In the genomic region with DNA sequence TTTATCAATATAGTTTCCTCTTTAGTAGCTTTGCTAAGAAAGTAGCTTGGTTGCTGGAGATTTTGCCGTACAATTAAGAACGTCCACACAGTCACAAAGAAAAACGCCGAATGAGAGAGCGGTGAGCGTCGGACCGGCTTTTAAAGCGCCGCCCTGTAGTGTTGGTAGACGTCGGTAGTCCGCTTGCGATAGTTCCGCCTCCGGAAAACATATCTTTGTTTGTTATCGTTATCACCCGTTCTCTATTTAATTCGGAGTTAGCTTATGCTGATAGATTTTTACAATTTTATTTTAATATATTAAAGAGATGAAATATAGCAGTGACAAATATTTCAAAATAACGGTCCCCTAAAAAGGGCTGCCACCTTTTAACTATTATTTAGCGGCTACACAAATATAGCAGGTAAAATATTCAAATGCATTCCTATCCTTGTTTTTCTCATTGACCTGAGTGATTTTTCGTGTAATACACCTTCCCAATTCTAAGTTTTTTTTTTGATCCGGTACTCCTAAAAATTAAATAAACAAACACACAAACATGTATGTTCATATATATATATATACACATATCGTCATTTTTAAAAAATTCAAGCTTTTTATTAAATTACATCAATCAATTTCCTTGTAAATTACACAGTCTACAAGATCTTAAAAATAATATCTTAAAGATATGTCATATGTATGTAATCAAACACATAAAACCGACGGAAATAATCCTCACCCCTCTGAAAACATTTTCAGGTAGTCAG, we compare ENCODE assay signal across 2 fruit fly cellular contexts.
TF ChIP-seq lines count a peak whose summit lies in the region.

A gene (minus strand): TSS at position 119 of the 749 bp plus-strand sequence.

TF ChIP-seq in whole organism, embryonic, 481 proteins besides CTCF, POLR2A, EP300 and RAD21 (continued from another document and continues in another):
- TF ChIP-seq en (GFP tag; optimal IDR thresholded peaks at IDR 0.05; lab: Kevin White, UChicago) (peak; percentile 28), Bteb2 (GFP tag; optimal IDR thresholded peaks at IDR 0.05; lab: Kevin White, UChicago) (no peak), HLH4C (GFP tag; IDR thresholded peaks at IDR 0.05; lab: Robert Waterston, UW; ENCODE audit: partially characterized antibody) (peak; percentile 81), CG11398 (GFP tag; optimal IDR thresholded peaks at IDR 0.05; lab: Kevin White, UChicago) (no peak), CG1602 (GFP tag; optimal IDR thresholded peaks at IDR 0.05; lab: Kevin White, UChicago) (peak; percentile 44), CG13287 (GFP tag; IDR thresholded peaks at IDR 0.05; lab: Robert Waterston, UW; ENCODE audit: partially characterized antibody) (peak; percentile 93), Rfx (GFP tag; IDR thresholded peaks at IDR 0.05; lab: Robert Waterston, UW) (peak; percentile 89; the same call in 1 of the 2 replicates), CG15011 (GFP tag; optimal IDR thresholded peaks at IDR 0.05; lab: Kevin White, UChicago) (peak; percentile 2), chm (GFP tag; IDR thresholded peaks at IDR 0.05; lab: Robert Waterston, UW) (peak; percentile 85; the same call in 1 of the 2 replicates), CG3065 (GFP tag; optimal IDR thresholded peaks at IDR 0.05; lab: Kevin White, UChicago) (peak; percentile 59), Doc3 (GFP tag; IDR thresholded peaks at IDR 0.05; lab: Robert Waterston, UW; ENCODE audit: partially characterized antibody) (peak; percentile 81), CG17186 (GFP tag; optimal IDR thresholded peaks at IDR 0.05; lab: Kevin White, UChicago) (peak; percentile 28), CG30403 (GFP tag; optimal IDR thresholded peaks at IDR 0.05; lab: Kevin White, UChicago) (peak; percentile 56), repo (GFP tag; optimal IDR thresholded peaks at IDR 0.05; lab: Kevin White, UChicago) (peak; percentile 32), lov (optimal IDR thresholded peaks at IDR 0.05; lab: Kevin White, UChicago) (no peak), lov (GFP tag; IDR thresholded peaks at IDR 0.05; lab: Robert Waterston, UW) (0 out of 3 replicates have a peak, but pooled peaks have one; percentile 55), MESR4 (GFP tag; optimal IDR thresholded peaks at IDR 0.05; lab: Kevin White, UChicago) (peak; percentile 44), CG10209 (GFP tag; optimal IDR thresholded peaks at IDR 0.05; lab: Kevin White, UChicago) (peak; percentile 17), Optix (GFP tag; IDR thresholded peaks at IDR 0.05; lab: Robert Waterston, UW) (no peak), gsb-n (tag; optimal IDR thresholded peaks at IDR 0.05; lab: Kevin White, UChicago) (peak; percentile 19), Oaz (GFP tag; IDR thresholded peaks at IDR 0.05; lab: Robert Waterston, UW) (no peak), amos (GFP tag; IDR thresholded peaks at IDR 0.05; lab: Robert Waterston, UW; ENCODE audit: partially characterized antibody) (peak; percentile 94), onecut (GFP tag; IDR thresholded peaks at IDR 0.05; lab: Robert Waterston, UW) (peak; percentile 56), CG43689 (GFP tag; IDR thresholded peaks at IDR 0.05; lab: Robert Waterston, UW) (no peak), CG34422 (GFP tag; IDR thresholded peaks at IDR 0.05; lab: Robert Waterston, UW) (peak; percentile 74), Fer3 (tag; optimal IDR thresholded peaks at IDR 0.05; lab: Kevin White, UChicago) (peak; percentile 57), CG11247 (GFP tag; IDR thresholded peaks at IDR 0.05; lab: Robert Waterston, UW) (no peak), fd96Cb (tag; optimal IDR thresholded peaks at IDR 0.05; lab: Kevin White, UChicago) (no peak), CG34376 (GFP tag; optimal IDR thresholded peaks at IDR 0.05; lab: Kevin White, UChicago) (peak; percentile 52), NC2β (GFP tag; optimal IDR thresholded peaks at IDR 0.05; lab: Kevin White, UChicago) (peak; percentile 89), gcm2 (GFP tag; optimal IDR thresholded peaks at IDR 0.05; lab: Kevin White, UChicago) (peak; percentile 57), sna (GFP tag; IDR thresholded peaks at IDR 0.05; lab: Robert Waterston, UW; ENCODE audit: partially characterized antibody) (peak; percentile 77), Rx (GFP tag; IDR thresholded peaks at IDR 0.05; lab: Robert Waterston, UW) (no peak), Trl (optimal IDR thresholded peaks at IDR 0.05; lab: Kevin White, UChicago) (peak; percentile 38 to 53), Trl (GFP tag; optimal IDR thresholded peaks at IDR 0.05; lab: Kevin White, UChicago) (peak; percentile 81), CG30431 (GFP tag; optimal IDR thresholded peaks at IDR 0.05; lab: Kevin White, UChicago) (no peak), dmrt99B (tag; optimal IDR thresholded peaks at IDR 0.05; lab: Kevin White, UChicago) (peak; percentile 36), CG8765 (GFP tag; IDR thresholded peaks at IDR 0.05; lab: Robert Waterston, UW) (no peak; the same call in 1 of the 2 replicates), btn (GFP tag; optimal IDR thresholded peaks at IDR 0.05; lab: Kevin White, UChicago) (no peak), schlank (tag; optimal IDR thresholded peaks at IDR 0.05; lab: Kevin White, UChicago) (peak; percentile 1), Max (GFP tag; optimal IDR thresholded peaks at IDR 0.05; lab: Kevin White, UChicago) (no peak), pb (GFP tag; optimal IDR thresholded peaks at IDR 0.05; lab: Kevin White, UChicago) (no peak), Xrp1 (GFP tag; IDR thresholded peaks at IDR 0.05; lab: Robert Waterston, UW) (peak; percentile 57), CG8944 (GFP tag; optimal IDR thresholded peaks at IDR 0.05; lab: Kevin White, UChicago) (peak; percentile 56), row (GFP tag; IDR thresholded peaks at IDR 0.05; lab: Robert Waterston, UW) (peak; percentile 75), CG13775 (GFP tag; optimal IDR thresholded peaks at IDR 0.05; lab: Kevin White, UChicago) (peak; percentile 47), cg (GFP tag; optimal IDR thresholded peaks at IDR 0.05; lab: Kevin White, UChicago) (no peak), Ptx1 (GFP tag; IDR thresholded peaks at IDR 0.05; lab: Robert Waterston, UW) (no peak), ftz-f1 (GFP tag; optimal IDR thresholded peaks at IDR 0.05; lab: Kevin White, UChicago) (peak; percentile 41), run (tag; optimal IDR thresholded peaks at IDR 0.05; lab: Kevin White, UChicago) (no peak), Hand (GFP tag; optimal IDR thresholded peaks at IDR 0.05; lab: Kevin White, UChicago) (no peak), CG9932 (GFP tag; IDR thresholded peaks at IDR 0.05; lab: Robert Waterston, UW) (no peak; the same call in 1 of the 2 replicates), cato (GFP tag; optimal IDR thresholded peaks at IDR 0.05; lab: Kevin White, UChicago; ENCODE audit: borderline replicate concordance) (peak; percentile 39), CG15073 (GFP tag; optimal IDR thresholded peaks at IDR 0.05; lab: Kevin White, UChicago) (no peak), Ssrp (tag; optimal IDR thresholded peaks at IDR 0.05; lab: Kevin White, UChicago) (no peak), bbx (GFP tag; IDR thresholded peaks at IDR 0.05; lab: Robert Waterston, UW; ENCODE audit: partially characterized antibody) (peak; percentile 95), Hr39 (optimal IDR thresholded peaks at IDR 0.05; lab: Kevin White, UChicago) (no peak), CG32767 (GFP tag; IDR thresholded peaks at IDR 0.05; lab: Robert Waterston, UW) (no peak; the same call in 1 of the 2 replicates), gem (tag; optimal IDR thresholded peaks at IDR 0.05; lab: Kevin White, UChicago) (peak; percentile 40), CG4854 (GFP tag; optimal IDR thresholded peaks at IDR 0.05; lab: Kevin White, UChicago) (peak; percentile 38)

TF ChIP-seq in whole organism, prepupa, 60 proteins besides CTCF, POLR2A, EP300 and RAD21 (continued from another document):
- TF ChIP-seq Eip93F (GFP tag; optimal IDR thresholded peaks at IDR 0.05; lab: Kevin White, UChicago) (peak; percentile 14), lz (GFP tag; optimal IDR thresholded peaks at IDR 0.05; lab: Kevin White, UChicago) (peak; percentile 67), Smox (GFP tag; optimal IDR thresholded peaks at IDR 0.05; lab: Kevin White, UChicago) (peak; percentile 63), CG7368 (GFP tag; optimal IDR thresholded peaks at IDR 0.05; lab: Kevin White, UChicago) (peak; percentile 29), acj6 (GFP tag; optimal IDR thresholded peaks at IDR 0.05; lab: Kevin White, UChicago) (peak; percentile 12), OdsH (GFP tag; optimal IDR thresholded peaks at IDR 0.05; lab: Kevin White, UChicago) (peak; percentile 58), CG8632 (GFP tag; optimal IDR thresholded peaks at IDR 0.05; lab: Kevin White, UChicago) (peak; percentile 4), topi (GFP tag; optimal IDR thresholded peaks at IDR 0.05; lab: Kevin White, UChicago) (peak; percentile 40), Hr38 (GFP tag; optimal IDR thresholded peaks at IDR 0.05; lab: Kevin White, UChicago) (no peak), ss (GFP tag; optimal IDR thresholded peaks at IDR 0.05; lab: Kevin White, UChicago) (peak; percentile 19 to 56), Hr4 (GFP tag; optimal IDR thresholded peaks at IDR 0.05; lab: Kevin White, UChicago) (peak; percentile 17), CG10631 (GFP tag; optimal IDR thresholded peaks at IDR 0.05; lab: Kevin White, UChicago) (peak; percentile 41)
